Fruit fly (Drosophila melanogaster): ENCODE data around the gene CG10657.

Gene CG10657

DNA sequence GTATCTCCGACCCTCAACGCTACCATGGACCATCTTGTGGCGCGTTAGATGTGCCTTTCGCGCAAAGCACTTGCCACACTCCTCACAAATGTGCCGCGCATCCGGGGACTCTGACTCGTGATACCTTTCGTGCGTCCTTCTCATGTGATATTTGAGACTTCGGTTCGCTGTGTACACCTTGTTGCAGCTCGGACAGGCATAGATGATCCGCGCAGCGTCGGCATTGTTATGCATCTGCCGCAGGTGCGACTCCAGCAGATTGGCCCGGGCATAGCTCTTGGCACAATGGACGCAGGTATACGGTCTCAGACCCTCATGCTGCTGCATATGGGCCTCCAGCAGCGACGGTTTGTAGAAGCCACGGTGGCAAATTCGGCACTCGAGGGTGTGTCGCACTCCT is 9.0 kb upstream of the CG10657 start:
- TF ChIP-seq gl (tag; optimal IDR thresholded peaks at IDR 0.05) (no peak), Ets98B (GFP tag; IDR thresholded peaks at IDR 0.05) (no peak), fd96Ca (GFP tag; IDR thresholded peaks at IDR 0.05) (no peak), CG12605 (GFP tag; IDR thresholded peaks at IDR 0.05) (no peak), EcR (GFP tag; optimal IDR thresholded peaks at IDR 0.05) (no peak), Pif1A (GFP tag; optimal IDR thresholded peaks at IDR 0.05) (no peak), CG13204 (GFP tag; optimal IDR thresholded peaks at IDR 0.05) (no peak), CG8159 (tag; optimal IDR thresholded peaks at IDR 0.05) (no peak), CG17806 (tag; optimal IDR thresholded peaks at IDR 0.05) (no peak), CG8301 (tag; optimal IDR thresholded peaks at IDR 0.05) (no peak), D1 (tag; optimal IDR thresholded peaks at IDR 0.05) (no peak), CG4496 (GFP tag; IDR thresholded peaks at IDR 0.05) (no peak), CG15710 (tag; optimal IDR thresholded peaks at IDR 0.05) (no peak), CG9948 (tag; optimal IDR thresholded peaks at IDR 0.05) (no peak), CG14655 (GFP tag; optimal IDR thresholded peaks at IDR 0.05) (no peak), Pif1B (GFP tag; optimal IDR thresholded peaks at IDR 0.05) (no peak)

dm6 chr3L:12503865-12504650 is 7.0 kb upstream of the CG10657 start, which contains the start of the genes CG10646 and vih:
CG10646 (minus strand) TSS chr3L:12503894.
vih (plus strand) TSS chr3L:12504292.
- no peak for TF ChIP-seq CG17806 (tag; optimal IDR thresholded peaks at IDR 0.05)
- no peak for TF ChIP-seq gl (tag; optimal IDR thresholded peaks at IDR 0.05)
- TF ChIP-seq Pif1A (GFP tag; optimal IDR thresholded peaks at IDR 0.05) = no peak
- TF ChIP-seq rn (GFP tag; IDR thresholded peaks at IDR 0.05) = no peak
- TF ChIP-seq CG34367 (tag; optimal IDR thresholded peaks at IDR 0.05) = no peak
- TF ChIP-seq Pif1B (GFP tag; optimal IDR thresholded peaks at IDR 0.05) = no peak
- no peak for TF ChIP-seq CG10348 (GFP tag; IDR thresholded peaks at IDR 0.05)
- no peak for TF ChIP-seq CG8301 (tag; optimal IDR thresholded peaks at IDR 0.05)
- TF ChIP-seq CG15710 (tag; optimal IDR thresholded peaks at IDR 0.05) = peak; percentile 27
- TF ChIP-seq D1 (tag; optimal IDR thresholded peaks at IDR 0.05) = no peak
- peak; percentile 31; the same call in 1 of the 3 replicates for TF ChIP-seq CG4496 (GFP tag; IDR thresholded peaks at IDR 0.05)
- no peak for TF ChIP-seq CG9948 (tag; optimal IDR thresholded peaks at IDR 0.05)
- peak; percentile 23 for TF ChIP-seq CG8159 (tag; optimal IDR thresholded peaks at IDR 0.05)
- no peak; the same call in 1 of the 2 replicates for TF ChIP-seq Ets98B (GFP tag; IDR thresholded peaks at IDR 0.05)
- peak; percentile 37 for TF ChIP-seq Snoo (tag; optimal IDR thresholded peaks at IDR 0.05)
- TF ChIP-seq CG13204 (GFP tag; optimal IDR thresholded peaks at IDR 0.05) = no peak

- no peak for TF ChIP-seq CG4496 (GFP tag; IDR thresholded peaks at IDR 0.05)
- TF ChIP-seq fd96Ca (GFP tag; IDR thresholded peaks at IDR 0.05) = no peak
- no peak for TF ChIP-seq CG14655 (GFP tag; optimal IDR thresholded peaks at IDR 0.05)
- TF ChIP-seq Snoo (tag; optimal IDR thresholded peaks at IDR 0.05) = peak; percentile 27
- TF ChIP-seq Pif1A (GFP tag; optimal IDR thresholded peaks at IDR 0.05) = no peak
- no peak for TF ChIP-seq rn (GFP tag; IDR thresholded peaks at IDR 0.05)
- no peak for TF ChIP-seq Ets98B (GFP tag; IDR thresholded peaks at IDR 0.05)
- TF ChIP-seq CG12605 (GFP tag; IDR thresholded peaks at IDR 0.05) = no peak
- TF ChIP-seq CG17806 (tag; optimal IDR thresholded peaks at IDR 0.05) = peak; percentile 11
- TF ChIP-seq CG13204 (GFP tag; optimal IDR thresholded peaks at IDR 0.05) = no peak
- TF ChIP-seq gl (tag; optimal IDR thresholded peaks at IDR 0.05) = no peak
- no peak for TF ChIP-seq CG8301 (tag; optimal IDR thresholded peaks at IDR 0.05)
- TF ChIP-seq EcR (GFP tag; optimal IDR thresholded peaks at IDR 0.05) = no peak
- TF ChIP-seq D1 (tag; optimal IDR thresholded peaks at IDR 0.05) = no peak
- no peak for TF ChIP-seq Pif1B (GFP tag; optimal IDR thresholded peaks at IDR 0.05)
- TF ChIP-seq CG15710 (tag; optimal IDR thresholded peaks at IDR 0.05) = peak; percentile 40
- no peak for TF ChIP-seq CG32121 (GFP tag; IDR thresholded peaks at IDR 0.05)
- TF ChIP-seq CG8159 (tag; optimal IDR thresholded peaks at IDR 0.05) = peak; percentile 16
- TF ChIP-seq CG34367 (tag; optimal IDR thresholded peaks at IDR 0.05) = no peak
- TF ChIP-seq CG9948 (tag; optimal IDR thresholded peaks at IDR 0.05) = peak; percentile 3
- no peak for TF ChIP-seq CG10348 (GFP tag; IDR thresholded peaks at IDR 0.05)
These were observed 4.2 kb upstream of the CG10657 start, which contains the start of the genes CG10638 and CG10681 for dm6 chr3L:12501249-12501648. CG10638 (minus strand) TSS chr3L:12501311. CG10681 (plus strand) TSS chr3L:12501513.

DNA sequence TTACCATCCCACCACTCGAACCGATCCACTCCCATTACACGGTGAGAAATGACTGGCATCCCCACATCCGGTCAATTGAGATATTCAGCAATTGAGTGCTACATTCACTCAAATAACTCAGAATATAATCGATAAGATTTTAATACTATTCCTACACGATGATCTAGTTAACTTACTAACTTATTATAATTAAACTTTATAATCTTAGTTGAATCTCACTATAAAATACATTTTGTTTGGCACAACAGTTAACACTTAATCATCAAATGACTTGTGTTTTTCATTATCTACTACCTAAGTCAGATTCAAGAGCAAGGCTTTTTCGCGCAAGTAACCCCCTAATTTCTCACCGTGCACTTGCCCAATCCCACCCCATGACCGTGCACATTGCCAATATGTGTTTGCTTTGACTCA is 1.7 kb downstream of the CG10657 start:
- no peak for TF ChIP-seq CG13204 (GFP tag; optimal IDR thresholded peaks at IDR 0.05)
- peak; percentile 69; the same call in 2 of the 3 replicates for TF ChIP-seq fd96Ca (GFP tag; IDR thresholded peaks at IDR 0.05)
- TF ChIP-seq Snoo (tag; optimal IDR thresholded peaks at IDR 0.05) = peak; percentile 86
- TF ChIP-seq CG15710 (tag; optimal IDR thresholded peaks at IDR 0.05) = peak; percentile 85
- TF ChIP-seq CG32121 (GFP tag; IDR thresholded peaks at IDR 0.05) = peak; percentile 73
- peak; percentile 20; the same call in 1 of the 2 replicates for TF ChIP-seq CG10348 (GFP tag; IDR thresholded peaks at IDR 0.05)
- peak; percentile 87 for TF ChIP-seq CG8159 (tag; optimal IDR thresholded peaks at IDR 0.05)
- peak; percentile 82 for TF ChIP-seq CG9948 (tag; optimal IDR thresholded peaks at IDR 0.05)
- no peak for TF ChIP-seq EcR (GFP tag; optimal IDR thresholded peaks at IDR 0.05)
- TF ChIP-seq Pif1B (GFP tag; optimal IDR thresholded peaks at IDR 0.05) = peak; percentile 83
- TF ChIP-seq CG8301 (tag; optimal IDR thresholded peaks at IDR 0.05) = peak; percentile 92
- TF ChIP-seq CG4496 (GFP tag; IDR thresholded peaks at IDR 0.05) = no peak; the same call in none of the 3 replicates
- TF ChIP-seq CG12605 (GFP tag; IDR thresholded peaks at IDR 0.05) = 0 out of 2 replicates have a peak, but pooled peaks have one; percentile 20
- peak; percentile 67 for TF ChIP-seq Ets98B (GFP tag; IDR thresholded peaks at IDR 0.05)
- TF ChIP-seq Pif1A (GFP tag; optimal IDR thresholded peaks at IDR 0.05) = peak; percentile 84
- 0 out of 2 replicates have a peak, but pooled peaks have one; percentile 25 for TF ChIP-seq rn (GFP tag; IDR thresholded peaks at IDR 0.05)
- TF ChIP-seq CG34367 (tag; optimal IDR thresholded peaks at IDR 0.05) = peak; percentile 75
- peak; percentile 95 for TF ChIP-seq CG14655 (GFP tag; optimal IDR thresholded peaks at IDR 0.05)
- TF ChIP-seq D1 (tag; optimal IDR thresholded peaks at IDR 0.05) = peak; percentile 75
- TF ChIP-seq CG17806 (tag; optimal IDR thresholded peaks at IDR 0.05) = peak; percentile 76
- TF ChIP-seq gl (tag; optimal IDR thresholded peaks at IDR 0.05) = peak; percentile 60

dm6 chr3L:12494273-12494672 is 2.7 kb downstream of the CG10657 start:
- TF ChIP-seq rn (GFP tag; IDR thresholded peaks at IDR 0.05) (no peak), CG4496 (GFP tag; IDR thresholded peaks at IDR 0.05) (no peak), CG10348 (GFP tag; IDR thresholded peaks at IDR 0.05) (no peak), CG32121 (GFP tag; IDR thresholded peaks at IDR 0.05) (no peak), D1 (tag; optimal IDR thresholded peaks at IDR 0.05) (no peak), gl (tag; optimal IDR thresholded peaks at IDR 0.05) (no peak), CG12605 (GFP tag; IDR thresholded peaks at IDR 0.05) (no peak), EcR (GFP tag; optimal IDR thresholded peaks at IDR 0.05) (no peak), CG14655 (GFP tag; optimal IDR thresholded peaks at IDR 0.05) (no peak), CG13204 (GFP tag; optimal IDR thresholded peaks at IDR 0.05) (no peak)

Measured in whole organism, pupa.